Worm (Caenorhabditis elegans): Measurements from ENCODE around the gene emc-3.

The emc-3 gene

ce11 chrIV:13395255-13395654, 13.5 kb upstream of the emc-3 start (continued):
- TF ChIP-seq mcd-1 (GFP tag; IDR thresholded peaks at IDR 0.05) (peak; percentile 77), lir-1 (GFP tag; conservative IDR thresholded peaks at IDR 0.05) (peak; percentile 44; the same call in 1 of the 2 replicates), zim-3 (tag; optimal IDR thresholded peaks at IDR 0.05) (no peak), ztf-22 (GFP tag; optimal IDR thresholded peaks at IDR 0.05) (peak; percentile 62), chd-7 (tag; optimal IDR thresholded peaks at IDR 0.05) (peak; percentile 88), K12H6.12 (tag; optimal IDR thresholded peaks at IDR 0.05) (peak; percentile 82), snpc-4 (GFP tag; optimal IDR thresholded peaks at IDR 0.05) (no peak), snpc-4 (tag; optimal IDR thresholded peaks at IDR 0.05) (peak in 3 of 4 experiments; percentile 30 to 51 (median 42)), snpc-1.1 (tag; optimal IDR thresholded peaks at IDR 0.05; ENCODE audit: insufficient read depth) (no peak), lin-40 (tag; optimal IDR thresholded peaks at IDR 0.05) (peak; percentile 83), dox-1 (GFP tag; IDR thresholded peaks at IDR 0.05) (peak; percentile 62; the same call in 1 of the 2 replicates), cebp-1 (GFP tag; IDR thresholded peaks at IDR 0.05) (no peak), cebp-1 (tag; optimal IDR thresholded peaks at IDR 0.05) (peak; percentile 84), lsy-27 (tag; optimal IDR thresholded peaks at IDR 0.05; ENCODE audit: borderline replicate concordance, insufficient read depth) (no peak), ztf-3 (GFP tag; optimal IDR thresholded peaks at IDR 0.05) (peak; percentile 39), lin-54 (GFP tag; optimal IDR thresholded peaks at IDR 0.05) (peak; percentile 44), B0336.3 (GFP tag; IDR thresholded peaks at IDR 0.05) (peak; percentile 75), C06A6.2 (GFP tag; conservative IDR thresholded peaks at IDR 0.05) (peak; percentile 77; the same call in 1 of the 2 replicates), Y56A3A.18 (GFP tag; IDR thresholded peaks at IDR 0.05) (0 out of 2 replicates have a peak, but pooled peaks have one; percentile 43), egrh-3 (GFP tag; IDR thresholded peaks at IDR 0.05) (0 out of 2 replicates have a peak, but pooled peaks have one; percentile 27), repo-1 (tag; optimal IDR thresholded peaks at IDR 0.05) (peak; percentile 51), F22D6.2 (tag; optimal IDR thresholded peaks at IDR 0.05) (peak; percentile 19), madf-10 (tag; optimal IDR thresholded peaks at IDR 0.05) (peak; percentile 33), lin-26 (GFP tag; IDR thresholded peaks at IDR 0.05) (0 out of 2 replicates have a peak, but pooled peaks have one; percentile 43), pbrm-1 (GFP tag; IDR thresholded peaks at IDR 0.05) (peak; percentile 49; the same call in 1 of the 2 replicates), sea-2 (GFP tag; IDR thresholded peaks at IDR 0.05) (no peak), sdz-38 (tag; optimal IDR thresholded peaks at IDR 0.05) (no peak), F10E7.11 (tag; optimal IDR thresholded peaks at IDR 0.05) (no peak), egl-44 (GFP tag; IDR thresholded peaks at IDR 0.05) (peak; percentile 58), unc-130 (GFP tag; optimal IDR thresholded peaks at IDR 0.05) (no peak), ekl-4 (GFP tag; IDR thresholded peaks at IDR 0.05) (no peak)

- TF ChIP-seq hmg-20 (GFP tag; IDR thresholded peaks at IDR 0.05), result no peak
- peak; percentile 42 for TF ChIP-seq ama-1 (optimal IDR thresholded peaks at IDR 0.05)
- TF ChIP-seq ama-1 (GFP tag; optimal IDR thresholded peaks at IDR 0.05), result no peak
Observed at ce11 chrIV:13394686-13395085, 13.0 kb upstream of the emc-3 start.

- TF ChIP-seq nhr-80 (tag; optimal IDR thresholded peaks at IDR 0.05) (peak; percentile 81), ets-4 (GFP tag; optimal IDR thresholded peaks at IDR 0.05) (no peak), egl-18 (GFP tag; IDR thresholded peaks at IDR 0.05) (no peak), ztf-28 (GFP tag; IDR thresholded peaks at IDR 0.05) (no peak), pbrm-1 (GFP tag; IDR thresholded peaks at IDR 0.05) (no peak), F37B4.10 (GFP tag; IDR thresholded peaks at IDR 0.05) (no peak), attf-3 (GFP tag; conservative IDR thresholded peaks at IDR 0.05) (no peak), bed-1 (GFP tag; IDR thresholded peaks at IDR 0.05) (no peak), rcor-1 (GFP tag; IDR thresholded peaks at IDR 0.05) (no peak), egl-44 (GFP tag; IDR thresholded peaks at IDR 0.05) (no peak), madf-8 (GFP tag; conservative IDR thresholded peaks at IDR 0.05) (no peak), efl-1 (GFP tag; optimal IDR thresholded peaks at IDR 0.05) (no peak), cebp-2 (GFP tag; IDR thresholded peaks at IDR 0.05) (no peak), attf-5 (GFP tag; optimal IDR thresholded peaks at IDR 0.05) (no peak), B0336.3 (GFP tag; IDR thresholded peaks at IDR 0.05) (no peak), rpc-1 (optimal IDR thresholded peaks at IDR 0.05) (no peak), rpc-1 (tag; optimal IDR thresholded peaks at IDR 0.05) (no peak), mcd-1 (GFP tag; IDR thresholded peaks at IDR 0.05) (no peak), nfyb-1 (GFP tag; IDR thresholded peaks at IDR 0.05) (peak; percentile 69), C06A6.2 (GFP tag; conservative IDR thresholded peaks at IDR 0.05) (no peak)
Observed at ce11 chrIV:13393246-13393716, 11.6 kb upstream of the emc-3 start.

Data from whole organism, young adult.